Worm (Caenorhabditis elegans): ENCODE results near the gene aldo-2.
A peak's percentile ranks its signal among the peaks of the same experiment; 100 is the strongest.

Gene aldo-2

DNA sequence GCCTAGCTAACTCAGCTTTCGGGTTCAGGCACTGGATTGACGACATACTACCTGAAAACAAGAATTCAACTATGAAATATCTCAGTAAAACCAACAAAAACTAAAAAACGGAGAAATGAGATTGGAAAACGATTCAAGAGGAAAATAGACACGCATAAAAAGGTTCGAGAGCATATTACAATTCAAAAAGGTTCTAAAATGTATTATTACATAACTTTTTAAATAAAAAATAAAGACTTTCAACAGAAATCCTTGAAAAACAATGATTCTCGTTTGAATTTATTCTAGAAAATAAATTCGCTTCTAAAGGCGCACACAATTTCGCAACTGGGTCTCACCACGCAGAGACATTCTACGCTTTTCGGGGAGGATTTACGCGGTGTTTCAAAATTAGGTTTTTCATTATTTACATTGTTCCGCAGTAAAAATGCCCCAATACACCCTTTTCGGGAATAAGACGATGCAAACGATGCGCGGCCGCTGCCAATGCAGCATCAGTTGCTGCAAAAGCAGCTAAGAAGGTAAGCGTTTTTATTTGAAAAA is 20.7 kb downstream of the aldo-2 start, which contains the start of the genes cct-6 and alh-9 (continued):
- TF ChIP-seq egl-44 (GFP tag; IDR thresholded peaks at IDR 0.05) (no peak), ztf-3 (GFP tag; optimal IDR thresholded peaks at IDR 0.05) (no peak), ccch-3 (GFP tag; optimal IDR thresholded peaks at IDR 0.05) (no peak), ztf-28 (GFP tag; IDR thresholded peaks at IDR 0.05) (no peak), egl-18 (GFP tag; IDR thresholded peaks at IDR 0.05) (no peak), hmg-1.2 (GFP tag; IDR thresholded peaks at IDR 0.05) (peak; percentile 37; the same call in 1 of the 2 replicates), ztf-25 (GFP tag; IDR thresholded peaks at IDR 0.05) (no peak), die-1 (tag; optimal IDR thresholded peaks at IDR 0.05) (no peak), ztf-26 (tag; optimal IDR thresholded peaks at IDR 0.05) (no peak), tbp1 (GFP tag; optimal IDR thresholded peaks at IDR 0.05) (peak; percentile 44), mel-28 (tag; optimal IDR thresholded peaks at IDR 0.05; ENCODE audit: borderline replicate concordance) (no peak), F52B5.7 (tag; optimal IDR thresholded peaks at IDR 0.05) (no peak), chd-7 (tag; optimal IDR thresholded peaks at IDR 0.05) (no peak), Y67H2A.10 (GFP tag; conservative IDR thresholded peaks at IDR 0.05) (no peak), lin-54 (GFP tag; optimal IDR thresholded peaks at IDR 0.05) (peak; percentile 91), B0261.1 (tag; optimal IDR thresholded peaks at IDR 0.05) (no peak), repo-1 (tag; optimal IDR thresholded peaks at IDR 0.05) (no peak), C06A6.2 (GFP tag; conservative IDR thresholded peaks at IDR 0.05) (no peak), gei-17 (GFP tag; optimal IDR thresholded peaks at IDR 0.05) (no peak), F49E8.2 (tag; optimal IDR thresholded peaks at IDR 0.05; ENCODE audit: insufficient read depth) (no peak), ets-4 (GFP tag; optimal IDR thresholded peaks at IDR 0.05) (no peak), cebp-2 (GFP tag; IDR thresholded peaks at IDR 0.05) (no peak), lsy-27 (tag; optimal IDR thresholded peaks at IDR 0.05; ENCODE audit: borderline replicate concordance, insufficient read depth) (no peak), lin-26 (GFP tag; IDR thresholded peaks at IDR 0.05) (no peak), ceh-79 (tag; optimal IDR thresholded peaks at IDR 0.05) (no peak), sea-2 (GFP tag; IDR thresholded peaks at IDR 0.05) (no peak), him-1 (tag; optimal IDR thresholded peaks at IDR 0.05) (no peak), Y95B8A.8 (GFP tag; IDR thresholded peaks at IDR 0.05) (no peak), efl-1 (GFP tag; optimal IDR thresholded peaks at IDR 0.05) (peak; percentile 70), attf-6 (GFP tag; IDR thresholded peaks at IDR 0.05) (no peak), let-607 (tag; optimal IDR thresholded peaks at IDR 0.05) (no peak), F55B11.4 (tag; optimal IDR thresholded peaks at IDR 0.05; ENCODE audit: borderline replicate concordance, insufficient read depth) (no peak), snpc-4 (GFP tag; optimal IDR thresholded peaks at IDR 0.05) (no peak), snpc-4 (tag; optimal IDR thresholded peaks at IDR 0.05) (peak in 3 of 4 experiments; percentile 19 to 30 (median 22)), xnd-1 (tag; optimal IDR thresholded peaks at IDR 0.05) (no peak), B0336.3 (GFP tag; IDR thresholded peaks at IDR 0.05) (no peak), rec-8 (tag; optimal IDR thresholded peaks at IDR 0.05) (no peak), nhr-120 (GFP tag; IDR thresholded peaks at IDR 0.05) (no peak), sdz-38 (tag; optimal IDR thresholded peaks at IDR 0.05) (no peak), madf-6 (GFP tag; IDR thresholded peaks at IDR 0.05) (peak; percentile 62; the same call in 1 of the 2 replicates), ceh-91 (GFP tag; IDR thresholded peaks at IDR 0.05) (peak; percentile 44; the same call in 1 of the 2 replicates), lag-1 (GFP tag; IDR thresholded peaks at IDR 0.05) (no peak), F22D6.2 (tag; optimal IDR thresholded peaks at IDR 0.05) (no peak), ZK185.1 (tag; optimal IDR thresholded peaks at IDR 0.05; ENCODE audit: poor library complexity, severe bottlenecking) (no peak), snpc-1.3 (tag; optimal IDR thresholded peaks at IDR 0.05; ENCODE audit: insufficient read depth) (no peak), madf-8 (GFP tag; conservative IDR thresholded peaks at IDR 0.05) (no peak), K12H6.12 (tag; optimal IDR thresholded peaks at IDR 0.05) (peak; percentile 37), aptf-2 (GFP tag; conservative IDR thresholded peaks at IDR 0.05) (no peak)

Data from whole organism, young adult.